Worm (Caenorhabditis elegans) whole organism, young adult: ENCODE results near the gene T21C12.4.

Experiments used
- B0261.1 ChIP-seq: sonication (generic microtip); optimal IDR thresholded peaks from 2 replicates; lab custom pipeline; 2016; ENCODE audit warnings: mild to moderate bottlenecking, missing genetic modification characterization, moderate library complexity, missing compliant biosample characterization
- B0336.3 ChIP-seq: fragments of 200-800 bp; sonication (Bioruptor generic); IDR thresholded peaks from 2 replicates; pipeline ENCODE4 v1.3.6; 2022; ENCODE audit warnings: missing genetic modification characterization, missing compliant biosample characterization
- F10E7.11 ChIP-seq: sonication (generic microtip); optimal IDR thresholded peaks from 2 replicates; lab custom pipeline; 2017; ENCODE audit warnings: mild to moderate bottlenecking, missing genetic modification characterization, moderate library complexity, missing compliant biosample characterization
- F49E8.2 ChIP-seq: sonication (generic microtip); optimal IDR thresholded peaks from 3 replicates; lab custom pipeline; 2017; ENCODE audit warnings: missing genetic modification characterization, mild to moderate bottlenecking, missing compliant biosample characterization, antibody characterized with exemption, moderate library complexity; ENCODE audit not compliant: insufficient read depth
- F52B5.7 ChIP-seq: sonication (generic microtip); optimal IDR thresholded peaks from 2 replicates; lab custom pipeline; 2016; ENCODE audit warnings: mild to moderate bottlenecking, missing genetic modification characterization, missing compliant biosample characterization
- F55B11.4 ChIP-seq: sonication (generic microtip); optimal IDR thresholded peaks from 2 replicates; lab custom pipeline; 2016; ENCODE audit warnings: missing compliant biosample characterization, missing genetic modification characterization, borderline replicate concordance; ENCODE audit not compliant: insufficient read depth
- F57C9.4 ChIP-seq: sonication (generic microtip); optimal IDR thresholded peaks from 2 replicates; lab custom pipeline; 2017; ENCODE audit warnings: mild to moderate bottlenecking, missing genetic modification characterization, missing compliant biosample characterization
- T07F8.4 ChIP-seq: sonication (generic microtip); optimal IDR thresholded peaks from 2 replicates; lab custom pipeline; 2016; ENCODE audit warnings: mild to moderate bottlenecking, missing genetic modification characterization, moderate library complexity, missing compliant biosample characterization
- Y56A3A.18 ChIP-seq: fragments of 200-800 bp; sonication (Bioruptor generic); IDR thresholded peaks from 2 replicates; pipeline ENCODE4 v1.3.6; 2022; ENCODE audit warnings: missing genetic modification reagents, missing genetic modification characterization, missing compliant biosample characterization
- Y67H2A.10 ChIP-seq: fragments of 200-800 bp; sonication (Bioruptor generic); conservative IDR thresholded peaks from 2 replicates; pipeline ENCODE4 v1.3.6; 2022; ENCODE audit warnings: missing genetic modification reagents, missing genetic modification characterization, missing compliant biosample characterization
- Y79H2A.3 ChIP-seq: fragments of 200-800 bp; sonication (Bioruptor generic); conservative IDR thresholded peaks from 2 replicates; pipeline ENCODE4 v1.3.6; 2022; ENCODE audit warnings: missing genetic modification reagents, missing genetic modification characterization, missing compliant biosample characterization
- ZK185.1 ChIP-seq: sonication (generic microtip); optimal IDR thresholded peaks from 2 replicates; lab custom pipeline; 2016; ENCODE audit warnings: mild to moderate bottlenecking, missing genetic modification characterization, missing compliant biosample characterization; ENCODE audit not compliant: poor library complexity, severe bottlenecking
- atf-7 ChIP-seq: sonication (generic microtip); optimal IDR thresholded peaks from 2 replicates; lab custom pipeline; 2017; ENCODE audit warnings: mild to moderate bottlenecking, missing genetic modification characterization, missing compliant biosample characterization
- attf-5 ChIP-seq: fragments of 200-800 bp; sonication (Bioruptor generic); optimal IDR thresholded peaks from 2 replicates; lab custom pipeline; 2018; ENCODE audit warnings: mild to moderate bottlenecking, missing genetic modification characterization, missing compliant biosample characterization
- attf-6 ChIP-seq: fragments of 200-800 bp; sonication (Bioruptor generic); IDR thresholded peaks from 2 replicates; pipeline ENCODE4 v1.3.6; 2022; ENCODE audit warnings: missing genetic modification reagents, missing genetic modification characterization, missing compliant biosample characterization
- bed-1 ChIP-seq: fragments of 200-800 bp; sonication (Bioruptor generic); IDR thresholded peaks from 2 replicates; pipeline ENCODE4 v1.3.6; 2022; ENCODE audit warnings: missing genetic modification reagents, missing genetic modification characterization, missing compliant biosample characterization
- ccch-3 ChIP-seq: fragments of 200-800 bp; sonication (Bioruptor generic); optimal IDR thresholded peaks from 2 replicates; lab custom pipeline; 2018; ENCODE audit warnings: mild to moderate bottlenecking, missing genetic modification characterization, missing compliant biosample characterization
- ceh-40 ChIP-seq: fragments of 200-800 bp; sonication (Bioruptor generic); IDR thresholded peaks from 2 replicates; pipeline ENCODE4 v1.3.6; 2022; ENCODE audit warnings: missing genetic modification characterization, missing compliant biosample characterization
- dpl-1 ChIP-seq: fragments of 150-350 bp; optimal IDR thresholded peaks from 2 replicates; lab custom pipeline; 2014; ENCODE audit warnings: missing biosample characterization, missing genetic modification reagents, missing genetic modification characterization
- egrh-3 ChIP-seq: fragments of 200-800 bp; sonication (Bioruptor generic); IDR thresholded peaks from 2 replicates; pipeline ENCODE4 v1.3.6; 2022; ENCODE audit warnings: missing genetic modification reagents, missing genetic modification characterization, missing compliant biosample characterization
- ekl-4 ChIP-seq: fragments of 200-800 bp; sonication (Bioruptor generic); IDR thresholded peaks from 2 replicates; pipeline ENCODE4 v1.3.6; 2022; ENCODE audit warnings: missing genetic modification reagents, missing genetic modification characterization, missing compliant biosample characterization
- fkh-3 ChIP-seq: sonication (generic microtip); optimal IDR thresholded peaks from 2 replicates; lab custom pipeline; 2016; ENCODE audit warnings: mild to moderate bottlenecking, missing genetic modification characterization, missing compliant biosample characterization
- gei-17 ChIP-seq: fragments of 200-800 bp; sonication (Bioruptor generic); optimal IDR thresholded peaks from 2 replicates; lab custom pipeline; 2018; ENCODE audit warnings: mild to moderate bottlenecking, missing genetic modification characterization, missing compliant biosample characterization
- hsf-1 ChIP-seq: fragments of 200-800 bp; sonication (Bioruptor generic); IDR thresholded peaks from 2 replicates; pipeline ENCODE4 v1.3.6; 2022; ENCODE audit warnings: missing genetic modification reagents, missing genetic modification characterization, missing compliant biosample characterization
- lag-1 ChIP-seq: fragments of 200-800 bp; sonication (Bioruptor generic); IDR thresholded peaks from 2 replicates; pipeline ENCODE4 v1.3.6; 2022; ENCODE audit warnings: missing genetic modification reagents, missing genetic modification characterization, missing compliant biosample characterization
- lin-35 ChIP-seq, 3 experiments: fragments of 150-350 bp in 2 of 3; sonication (generic microtip) in 1 of 3; optimal IDR thresholded peaks; 2 replicates each; lab custom pipeline; 2014 to 2018; ENCODE audit warnings: missing biosample characterization in 3 of 3, missing genetic modification characterization in 3 of 3, missing genetic modification reagents in 3 of 3
- lin-40 ChIP-seq: sonication (generic microtip); optimal IDR thresholded peaks from 2 replicates; lab custom pipeline; 2016; ENCODE audit warnings: missing genetic modification characterization, mild to moderate bottlenecking, missing compliant biosample characterization, missing genotype, missing genetic modification reagents
- madf-10 ChIP-seq: sonication (generic microtip); optimal IDR thresholded peaks from 2 replicates; lab custom pipeline; 2016; ENCODE audit warnings: mild to moderate bottlenecking, missing genetic modification characterization, missing compliant biosample characterization
- madf-8 ChIP-seq: fragments of 200-800 bp; sonication (Bioruptor generic); conservative IDR thresholded peaks from 2 replicates; pipeline ENCODE4 v1.3.6; 2022; ENCODE audit warnings: missing genetic modification reagents, missing genetic modification characterization, missing compliant biosample characterization
- mcd-1 ChIP-seq: fragments of 200-800 bp; sonication (Bioruptor generic); IDR thresholded peaks from 2 replicates; pipeline ENCODE4 v1.3.6; 2022; ENCODE audit warnings: missing genetic modification reagents, missing genetic modification characterization, missing compliant biosample characterization
- mel-28 ChIP-seq: sonication (generic microtip); optimal IDR thresholded peaks from 2 replicates; lab custom pipeline; 2016; ENCODE audit warnings: borderline replicate concordance, mild to moderate bottlenecking, missing genetic modification characterization, missing compliant biosample characterization
- nfya-1 ChIP-seq: sonication (generic microtip); optimal IDR thresholded peaks from 2 replicates; lab custom pipeline; 2017; ENCODE audit warnings: antibody characterized with exemption, missing compliant biosample characterization, missing genetic modification characterization, borderline replicate concordance; ENCODE audit not compliant: insufficient read depth
- nhr-120 ChIP-seq: fragments of 200-800 bp; sonication (Bioruptor generic); IDR thresholded peaks from 2 replicates; pipeline ENCODE4 v1.3.6; 2022; ENCODE audit warnings: missing genetic modification characterization, missing compliant biosample characterization
- nhr-179 ChIP-seq: sonication (generic microtip); optimal IDR thresholded peaks from 2 replicates; lab custom pipeline; 2016; ENCODE audit warnings: mild to moderate bottlenecking, missing genetic modification characterization, missing compliant biosample characterization
- nhr-90 ChIP-seq: sonication (generic microtip); optimal IDR thresholded peaks from 2 replicates; lab custom pipeline; 2016; ENCODE audit warnings: missing genotype, mild to moderate bottlenecking, missing genetic modification characterization, missing compliant biosample characterization
- rec-8 ChIP-seq, 2 experiments: sonication (generic microtip); optimal IDR thresholded peaks; 2 replicates each; lab custom pipeline; 2016; ENCODE audit warnings: mild to moderate bottlenecking in 2 of 2, missing genetic modification characterization in 2 of 2, missing genetic modification reagents in 2 of 2, missing genotype in 2 of 2, missing biosample characterization in 1 of 2, missing compliant biosample characterization in 1 of 2, moderate library complexity in 1 of 2
- rpc-1 ChIP-seq, 2 experiments: fragments of 150-350 bp in 1 of 2; sonication (generic microtip) in 1 of 2; optimal IDR thresholded peaks; 2 replicates each; lab custom pipeline; 2014 to 2018; ENCODE audit warnings: missing biosample characterization in 1 of 2, missing genetic modification characterization in 1 of 2, missing genetic modification reagents in 1 of 2, missing genotype in 1 of 2
- sdz-38 ChIP-seq: sonication (generic microtip); optimal IDR thresholded peaks from 2 replicates; lab custom pipeline; 2016; ENCODE audit warnings: missing genotype, missing genetic modification characterization, missing compliant biosample characterization
- snpc-3.4 ChIP-seq: sonication (generic microtip); optimal IDR thresholded peaks from 2 replicates; lab custom pipeline; 2017; ENCODE audit warnings: missing genetic modification characterization, mild to moderate bottlenecking, missing compliant biosample characterization, antibody characterized with exemption, moderate library complexity, missing genotype, missing genetic modification reagents
- snpc-4 ChIP-seq, 5 experiments: fragments of 150-350 bp in 1 of 5; sonication (generic microtip) in 4 of 5; optimal IDR thresholded peaks; 2 replicates each; lab custom pipeline; 2014 to 2018; ENCODE audit warnings: missing genetic modification characterization in 5 of 5, missing biosample characterization in 3 of 5, antibody characterized with exemption in 2 of 5, mild to moderate bottlenecking in 2 of 5, missing compliant biosample characterization in 2 of 5, missing genotype in 2 of 5, moderate library complexity in 2 of 5, missing genetic modification reagents in 1 of 5
- tbp1 ChIP-seq: fragments of 200-800 bp; sonication (Bioruptor generic); optimal IDR thresholded peaks from 2 replicates; lab custom pipeline; 2018; ENCODE audit warnings: mild to moderate bottlenecking, missing genetic modification characterization, missing compliant biosample characterization
- unc-130 ChIP-seq: sonication (generic microtip); optimal IDR thresholded peaks from 2 replicates; lab custom pipeline; 2016; ENCODE audit warnings: missing genetic modification reagents, missing genetic modification characterization, missing compliant biosample characterization
- zfh-2 ChIP-seq: fragments of 200-800 bp; sonication (Bioruptor generic); conservative IDR thresholded peaks from 2 replicates; pipeline ENCODE4 v1.3.6; 2022; ENCODE audit warnings: missing genetic modification reagents, missing genetic modification characterization, missing compliant biosample characterization
- zim-3 ChIP-seq: sonication (generic microtip); optimal IDR thresholded peaks from 2 replicates; lab custom pipeline; 2017; ENCODE audit warnings: mild to moderate bottlenecking, missing genetic modification characterization, moderate library complexity, missing compliant biosample characterization
- ztf-22 ChIP-seq: fragments of 200-800 bp; sonication (Bioruptor generic); optimal IDR thresholded peaks from 2 replicates; lab custom pipeline; 2018; ENCODE audit warnings: mild to moderate bottlenecking, missing genetic modification characterization, moderate library complexity, missing compliant biosample characterization
- ztf-3 ChIP-seq: fragments of 200-800 bp; sonication (Bioruptor generic); optimal IDR thresholded peaks from 2 replicates; lab custom pipeline; 2018; ENCODE audit warnings: mild to moderate bottlenecking, missing genetic modification characterization, missing compliant biosample characterization
- ztf-6 ChIP-seq: fragments of 200-800 bp; sonication (Bioruptor generic); IDR thresholded peaks from 2 replicates; pipeline ENCODE4 v1.3.6; 2022; ENCODE audit warnings: missing genetic modification reagents, missing genetic modification characterization, missing compliant biosample characterization

Gene T21C12.4

ce11 chrIII:10506699-10507248 is 51.0 kb downstream of the T21C12.4 start, which contains the start of the genes sip-1 and sly-1 (continued):
- no peak for TF ChIP-seq ekl-4 (GFP tag; lab: Robert Waterston, UW)
- no peak for TF ChIP-seq unc-130 (GFP tag; lab: Kevin White, UChicago)
- no peak for TF ChIP-seq Y79H2A.3
- TF ChIP-seq T07F8.4, result no peak
- no peak for TF ChIP-seq atf-7 (tag; lab: Kevin White, UChicago)
- TF ChIP-seq mel-28 (tag; lab: Kevin White, UChicago), result no peak
- no peak for TF ChIP-seq ccch-3 (GFP tag; lab: Kevin White, UChicago)
- TF ChIP-seq sdz-38 (tag; lab: Kevin White, UChicago), result no peak
- no peak for TF ChIP-seq F49E8.2 (tag; lab: Kevin White, UChicago)
- TF ChIP-seq ZK185.1 (tag; lab: Kevin White, UChicago), result no peak
- TF ChIP-seq dpl-1 (GFP tag; lab: Kevin White, UChicago), result peak; percentile 66
- no peak for TF ChIP-seq rpc-1 (optimal IDR thresholded peaks at IDR 0.05; lab: Kevin White, UChicago)
- no peak for TF ChIP-seq rpc-1 (tag; optimal IDR thresholded peaks at IDR 0.05; lab: Kevin White, UChicago)
- no peak for TF ChIP-seq rec-8 (tag; optimal IDR thresholded peaks at IDR 0.05; lab: Kevin White, UChicago)
- no peak for TF ChIP-seq F55B11.4 (tag; lab: Kevin White, UChicago)
- TF ChIP-seq nhr-90 (tag; lab: Kevin White, UChicago), result no peak
- TF ChIP-seq fkh-3, result no peak
- no peak for TF ChIP-seq lag-1 (GFP tag; lab: Robert Waterston, UW)
- peak; percentile 40 for TF ChIP-seq tbp1 (GFP tag; lab: Kevin White, UChicago)
- TF ChIP-seq hsf-1 (GFP tag; lab: Robert Waterston, UW), result peak; percentile 74; the same call in 1 of the 2 replicates
- no peak for TF ChIP-seq egrh-3 (GFP tag; lab: Robert Waterston, UW)
- no peak for TF ChIP-seq F57C9.4 (tag; lab: Kevin White, UChicago)
- TF ChIP-seq mcd-1 (GFP tag; lab: Robert Waterston, UW), result peak; percentile 86
- peak; percentile 54; the same call in 1 of the 2 replicates for TF ChIP-seq madf-8 (GFP tag; lab: Robert Waterston, UW)
- TF ChIP-seq bed-1, result no peak
- TF ChIP-seq gei-17, result no peak
- peak; percentile 82 for TF ChIP-seq lin-40 (tag; lab: Kevin White, UChicago)
- TF ChIP-seq B0336.3 (GFP tag; lab: Robert Waterston, UW), result no peak
- TF ChIP-seq ztf-6, result no peak
- TF ChIP-seq F52B5.7 (tag; lab: Kevin White, UChicago), result no peak
- peak; percentile 66 for TF ChIP-seq attf-5 (GFP tag; lab: Kevin White, UChicago)
- TF ChIP-seq lin-35 (GFP tag; optimal IDR thresholded peaks at IDR 0.05; lab: Kevin White, UChicago), result peak in 1 of 3 experiments; percentile 84
- TF ChIP-seq Y67H2A.10 (GFP tag; lab: Robert Waterston, UW), result no peak
- no peak for TF ChIP-seq B0261.1 (tag; lab: Kevin White, UChicago)
- no peak for TF ChIP-seq ztf-3 (GFP tag; lab: Kevin White, UChicago)
- TF ChIP-seq snpc-3.4, result no peak
- TF ChIP-seq ztf-22, result no peak
- no peak for TF ChIP-seq snpc-4 (GFP tag; optimal IDR thresholded peaks at IDR 0.05; lab: Kevin White, UChicago)
- TF ChIP-seq snpc-4 (tag; optimal IDR thresholded peaks at IDR 0.05; lab: Kevin White, UChicago), result peak in 2 of 4 experiments; percentile 13 to 68
- no peak for TF ChIP-seq nfya-1 (tag; lab: Kevin White, UChicago)
- no peak for TF ChIP-seq attf-6 (GFP tag; lab: Robert Waterston, UW)
- no peak for TF ChIP-seq ceh-40 (GFP tag; lab: Robert Waterston, UW)
- no peak for TF ChIP-seq madf-10 (tag; lab: Kevin White, UChicago)
- TF ChIP-seq nhr-179 (tag; lab: Kevin White, UChicago), result no peak
- no peak for TF ChIP-seq nhr-120 (GFP tag; lab: Robert Waterston, UW)
- no peak for TF ChIP-seq zfh-2 (GFP tag; lab: Robert Waterston, UW)
- TF ChIP-seq Y56A3A.18 (GFP tag; lab: Robert Waterston, UW), result no peak
- no peak for TF ChIP-seq zim-3
- TF ChIP-seq F10E7.11, result no peak
